Fruit fly (Drosophila melanogaster): ENCODE data around the gene Mob2.

Gene Mob2

dm6 chr3L:11487327-11487973 lies 74.6 kb downstream of the Mob2 start, which contains the start of gene chrb:
TSS of gene chrb (plus strand) at chr3L:11487550.
- peak; percentile 56 for TF ChIP-seq CG13204 (GFP tag; optimal IDR thresholded peaks at IDR 0.05)
- TF ChIP-seq fd96Ca (GFP tag; IDR thresholded peaks at IDR 0.05) = no peak; the same call in 2 of the 3 replicates
- TF ChIP-seq Snoo (tag; optimal IDR thresholded peaks at IDR 0.05) = peak; percentile 52
- TF ChIP-seq Pif1A (GFP tag; optimal IDR thresholded peaks at IDR 0.05) = no peak
- TF ChIP-seq EcR (GFP tag; optimal IDR thresholded peaks at IDR 0.05) = peak; percentile 71
- TF ChIP-seq CG34367 (tag; optimal IDR thresholded peaks at IDR 0.05) = peak; percentile 21
- TF ChIP-seq CG12605 (GFP tag; IDR thresholded peaks at IDR 0.05) = peak; percentile 66
- TF ChIP-seq CG8301 (tag; optimal IDR thresholded peaks at IDR 0.05) = peak; percentile 8
- peak; percentile 5 for TF ChIP-seq CG15710 (tag; optimal IDR thresholded peaks at IDR 0.05)
- no peak for TF ChIP-seq CG10348 (GFP tag; IDR thresholded peaks at IDR 0.05)
- peak; percentile 81 for TF ChIP-seq CG32121 (GFP tag; IDR thresholded peaks at IDR 0.05)
- TF ChIP-seq CG8159 (tag; optimal IDR thresholded peaks at IDR 0.05) = peak; percentile 24
- peak; percentile 15 for TF ChIP-seq CG14655 (GFP tag; optimal IDR thresholded peaks at IDR 0.05)
- no peak for TF ChIP-seq rn (GFP tag; IDR thresholded peaks at IDR 0.05)
- no peak for TF ChIP-seq CG17806 (tag; optimal IDR thresholded peaks at IDR 0.05)
- TF ChIP-seq Pif1B (GFP tag; optimal IDR thresholded peaks at IDR 0.05) = peak; percentile 47
- no peak for TF ChIP-seq D1 (tag; optimal IDR thresholded peaks at IDR 0.05)
- TF ChIP-seq gl (tag; optimal IDR thresholded peaks at IDR 0.05) = peak; percentile 4
- peak; percentile 79 for TF ChIP-seq CG4496 (GFP tag; IDR thresholded peaks at IDR 0.05)
- TF ChIP-seq Ets98B (GFP tag; IDR thresholded peaks at IDR 0.05) = peak; percentile 68

DNA sequence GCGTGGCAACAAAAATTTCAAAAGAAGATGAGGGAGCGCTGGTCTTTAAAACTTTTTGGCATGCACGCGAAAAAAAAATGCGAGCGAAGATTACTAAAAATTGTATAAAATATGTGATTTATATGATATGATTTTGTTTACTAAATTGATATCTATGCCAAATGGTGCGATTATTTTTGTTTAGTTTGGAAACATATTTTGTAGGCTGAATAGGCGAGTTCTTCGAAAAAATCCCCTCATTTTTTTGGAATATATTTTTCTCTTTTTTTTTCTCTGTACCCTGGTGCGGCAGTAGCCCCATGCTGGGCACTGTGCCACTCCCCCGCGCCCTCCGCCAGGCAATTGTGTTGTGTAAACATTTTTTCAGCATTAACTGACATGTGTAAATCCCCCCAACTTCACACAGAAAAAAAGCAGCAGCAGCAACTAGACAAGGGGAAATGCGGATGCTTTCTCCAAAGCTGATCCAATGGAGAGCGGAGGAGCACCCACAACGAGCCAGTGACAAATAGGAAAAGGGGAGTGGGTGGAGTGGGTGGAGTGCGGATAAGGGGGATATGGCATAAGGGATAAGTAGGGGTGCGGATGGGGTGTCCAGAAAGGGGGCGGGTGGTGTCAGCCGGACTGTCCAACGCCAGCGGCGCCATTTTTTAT lies 76.0 kb downstream of the Mob2 start:
- TF ChIP-seq CG8159 (tag; optimal IDR thresholded peaks at IDR 0.05) (peak; percentile 28), CG17806 (tag; optimal IDR thresholded peaks at IDR 0.05) (peak; percentile 17), CG8301 (tag; optimal IDR thresholded peaks at IDR 0.05) (peak; percentile 13), CG4496 (GFP tag; IDR thresholded peaks at IDR 0.05) (0 out of 3 replicates have a peak, but pooled peaks have one; percentile 33), rn (GFP tag; IDR thresholded peaks at IDR 0.05) (no peak)

- TF ChIP-seq CG8301 (tag; optimal IDR thresholded peaks at IDR 0.05) (peak; percentile 9), Pif1A (GFP tag; optimal IDR thresholded peaks at IDR 0.05) (peak; percentile 13), D1 (tag; optimal IDR thresholded peaks at IDR 0.05) (no peak), CG15710 (tag; optimal IDR thresholded peaks at IDR 0.05) (no peak), CG8159 (tag; optimal IDR thresholded peaks at IDR 0.05) (peak; percentile 12), CG14655 (GFP tag; optimal IDR thresholded peaks at IDR 0.05) (peak; percentile 36), CG9948 (tag; optimal IDR thresholded peaks at IDR 0.05) (peak; percentile 9)
Measured at dm6 chr3L:11484483-11484882, 77.5 kb downstream of the Mob2 start.

dm6 chr3L:11483135-11483534 lies 78.9 kb downstream of the Mob2 start:
- TF ChIP-seq CG12605 (GFP tag; IDR thresholded peaks at IDR 0.05) (no peak), CG32121 (GFP tag; IDR thresholded peaks at IDR 0.05) (no peak), Pif1B (GFP tag; optimal IDR thresholded peaks at IDR 0.05) (peak; percentile 28), Ets98B (GFP tag; IDR thresholded peaks at IDR 0.05) (no peak), CG8301 (tag; optimal IDR thresholded peaks at IDR 0.05) (peak; percentile 44), CG15710 (tag; optimal IDR thresholded peaks at IDR 0.05) (peak; percentile 70), CG34367 (tag; optimal IDR thresholded peaks at IDR 0.05) (peak; percentile 68), CG4496 (GFP tag; IDR thresholded peaks at IDR 0.05) (peak; percentile 64; the same call in 2 of the 3 replicates), CG13204 (GFP tag; optimal IDR thresholded peaks at IDR 0.05) (no peak), D1 (tag; optimal IDR thresholded peaks at IDR 0.05) (peak; percentile 7), EcR (GFP tag; optimal IDR thresholded peaks at IDR 0.05) (no peak), CG10348 (GFP tag; IDR thresholded peaks at IDR 0.05) (no peak), CG9948 (tag; optimal IDR thresholded peaks at IDR 0.05) (peak; percentile 64), rn (GFP tag; IDR thresholded peaks at IDR 0.05) (no peak), CG14655 (GFP tag; optimal IDR thresholded peaks at IDR 0.05) (peak; percentile 74), fd96Ca (GFP tag; IDR thresholded peaks at IDR 0.05) (no peak; the same call in 2 of the 3 replicates), Pif1A (GFP tag; optimal IDR thresholded peaks at IDR 0.05) (peak; percentile 66), CG8159 (tag; optimal IDR thresholded peaks at IDR 0.05) (peak; percentile 83), Snoo (tag; optimal IDR thresholded peaks at IDR 0.05) (peak; percentile 62), CG17806 (tag; optimal IDR thresholded peaks at IDR 0.05) (peak; percentile 65)

DNA sequence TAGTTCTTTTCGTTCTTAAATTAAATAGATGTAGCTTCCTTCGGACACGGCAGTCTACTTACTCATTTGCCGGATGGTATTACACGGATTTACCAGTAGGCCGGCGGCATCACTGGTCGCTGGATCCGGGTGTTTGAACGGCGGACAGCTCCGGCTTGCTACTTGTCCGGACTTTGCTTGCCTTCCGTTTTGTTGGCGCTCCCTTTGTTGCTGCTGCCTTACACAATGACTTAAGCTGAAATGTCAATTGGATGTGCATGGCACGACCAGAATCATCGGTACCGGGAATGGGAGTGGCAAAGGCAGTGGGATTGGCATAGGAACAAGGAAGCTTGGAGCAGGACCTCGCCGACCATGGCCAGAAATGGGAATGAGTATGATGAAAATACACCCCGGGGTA lies 81.7 kb downstream of the Mob2 start:
- no peak for TF ChIP-seq CG8159 (tag; optimal IDR thresholded peaks at IDR 0.05)
- TF ChIP-seq Snoo (tag; optimal IDR thresholded peaks at IDR 0.05) = no peak
- TF ChIP-seq CG32121 (GFP tag; IDR thresholded peaks at IDR 0.05) = no peak
- no peak for TF ChIP-seq CG17806 (tag; optimal IDR thresholded peaks at IDR 0.05)
- TF ChIP-seq Ets98B (GFP tag; IDR thresholded peaks at IDR 0.05) = no peak
- no peak for TF ChIP-seq rn (GFP tag; IDR thresholded peaks at IDR 0.05)
- no peak for TF ChIP-seq CG13204 (GFP tag; optimal IDR thresholded peaks at IDR 0.05)
- no peak for TF ChIP-seq CG8301 (tag; optimal IDR thresholded peaks at IDR 0.05)
- no peak for TF ChIP-seq CG34367 (tag; optimal IDR thresholded peaks at IDR 0.05)
- TF ChIP-seq CG9948 (tag; optimal IDR thresholded peaks at IDR 0.05) = no peak
- TF ChIP-seq EcR (GFP tag; optimal IDR thresholded peaks at IDR 0.05) = no peak
- no peak for TF ChIP-seq CG15710 (tag; optimal IDR thresholded peaks at IDR 0.05)
- TF ChIP-seq gl (tag; optimal IDR thresholded peaks at IDR 0.05) = no peak
- no peak for TF ChIP-seq D1 (tag; optimal IDR thresholded peaks at IDR 0.05)
- TF ChIP-seq CG10348 (GFP tag; IDR thresholded peaks at IDR 0.05) = no peak
- TF ChIP-seq CG4496 (GFP tag; IDR thresholded peaks at IDR 0.05) = no peak

Measured in whole organism, pupa.